Fruit fly (Drosophila melanogaster) whole organism, embryonic: Measurements from ENCODE around the gene CG14958.

Experiments
- CG1233 ChIP-seq: fragments of 200-800 bp; sonication (Bioruptor generic); optimal IDR thresholded peaks from 4 replicates; lab custom pipeline; 2018; ENCODE audit warnings: missing biosample characterization, mild to moderate bottlenecking, missing genetic modification characterization
- CG4424 ChIP-seq: fragments of 200-800 bp; sonication (Bioruptor generic); optimal IDR thresholded peaks from 3 replicates; lab custom pipeline; 2016; ENCODE audit warnings: missing biosample characterization, missing genetic modification characterization
- CG8478 ChIP-seq: fragments of >200 bp; optimal IDR thresholded peaks from 2 replicates; lab custom pipeline; 2018
- hb ChIP-seq: fragments of 200-800 bp; sonication (Bioruptor generic); IDR thresholded peaks from 3 replicates; pipeline ENCODE4 v1.3.6; 2022; ENCODE audit warnings: missing biosample characterization, missing genetic modification characterization; ENCODE audit not compliant: partially characterized antibody
- kay ChIP-seq: fragments of 200-800 bp; sonication (Bioruptor generic); optimal IDR thresholded peaks from 2 replicates; lab custom pipeline; 2016; ENCODE audit warnings: missing biosample characterization, missing genetic modification characterization

DNA sequence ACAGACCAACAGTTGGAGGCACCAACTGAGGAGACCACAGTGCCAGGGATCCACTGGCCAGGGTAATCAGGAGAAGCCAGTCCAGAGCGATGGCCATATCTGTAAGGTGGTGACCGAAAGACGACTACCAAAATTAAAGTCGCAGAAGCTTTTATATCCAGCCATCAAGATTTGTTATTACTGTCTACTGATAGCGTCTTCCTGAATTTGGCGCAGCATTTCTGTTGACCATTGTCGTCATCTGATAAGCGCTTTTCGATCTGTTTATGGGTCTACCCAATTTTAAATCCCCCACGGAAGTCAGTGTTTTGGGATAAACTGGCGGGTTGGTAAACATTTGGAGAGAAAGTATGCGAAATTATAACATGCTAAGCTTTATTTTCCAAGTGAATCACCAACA lies 17.3 kb upstream of the CG14958 start, which contains the start of gene CG14963:
- TF ChIP-seq CG8478 (lab: Kevin White, UChicago): no peak
- TF ChIP-seq kay (GFP tag; lab: Kevin White, UChicago): no peak
- no peak for TF ChIP-seq hb
- no peak for TF ChIP-seq CG1233 (GFP tag; lab: Kevin White, UChicago)
- no peak for TF ChIP-seq CG4424 (GFP tag; lab: Kevin White, UChicago)
